Fruit fly (Drosophila melanogaster) whole organism, embryonic: ENCODE data around the gene CG3630.

Experiments
- CG10979 ChIP-seq: fragments of 200-800 bp; sonication (Bioruptor generic); optimal IDR thresholded peaks from 2 replicates; lab custom pipeline; 2018; ENCODE audit warnings: missing biosample characterization, mild to moderate bottlenecking, missing genetic modification characterization, moderate library complexity
- CG18599 ChIP-seq: fragments of 200-800 bp; sonication (Bioruptor generic); optimal IDR thresholded peaks from 3 replicates; lab custom pipeline; 2017; ENCODE audit warnings: missing biosample characterization, missing genetic modification characterization, mild to moderate bottlenecking, moderate library complexity, missing genetic modification reagents
- CG31365 ChIP-seq: fragments of 200-800 bp; sonication (Bioruptor generic); optimal IDR thresholded peaks from 2 replicates; lab custom pipeline; 2018; ENCODE audit warnings: missing biosample characterization, mild to moderate bottlenecking, missing genetic modification characterization
- CG3838 ChIP-seq: fragments of 200-800 bp; sonication (Bioruptor generic); optimal IDR thresholded peaks from 3 replicates; lab custom pipeline; 2016; ENCODE audit warnings: missing biosample characterization, missing genetic modification characterization
- CG8765 ChIP-seq: fragments of 200-800 bp; sonication (Bioruptor generic); IDR thresholded peaks from 2 replicates; pipeline ENCODE4 v1.3.6; 2022; ENCODE audit warnings: missing biosample characterization, missing genetic modification characterization
- Ets97D ChIP-seq: fragments of 200-800 bp; sonication (Bioruptor generic); optimal IDR thresholded peaks from 3 replicates; lab custom pipeline; 2016; ENCODE audit warnings: missing biosample characterization, missing genetic modification characterization
- H15 ChIP-seq: fragments of 200-800 bp; sonication (Bioruptor generic); IDR thresholded peaks from 3 replicates; pipeline ENCODE4 v1.3.6; 2022; ENCODE audit warnings: missing biosample characterization, missing genetic modification characterization
- Hmr ChIP-seq: fragments of 200-800 bp; sonication (Bioruptor generic); optimal IDR thresholded peaks from 3 replicates; lab custom pipeline; 2017; ENCODE audit warnings: mild to moderate bottlenecking, missing biosample characterization, missing genetic modification reagents, missing genetic modification characterization
- MBD-R2 ChIP-seq: fragments of 200-800 bp; sonication (Bioruptor generic); IDR thresholded peaks from 2 replicates; pipeline ENCODE4 v1.3.6; 2022; ENCODE audit warnings: missing biosample characterization, missing genetic modification characterization
- Optix ChIP-seq: fragments of 200-800 bp; sonication (Bioruptor generic); IDR thresholded peaks from 3 replicates; pipeline ENCODE4 v1.3.6; 2022; ENCODE audit warnings: missing biosample characterization, missing genetic modification characterization
- kni ChIP-seq: fragments of 200-800 bp; sonication (Bioruptor generic); optimal IDR thresholded peaks from 3 replicates; lab custom pipeline; 2017; ENCODE audit warnings: mild to moderate bottlenecking, missing biosample characterization, missing genetic modification reagents, missing genetic modification characterization

DNA sequence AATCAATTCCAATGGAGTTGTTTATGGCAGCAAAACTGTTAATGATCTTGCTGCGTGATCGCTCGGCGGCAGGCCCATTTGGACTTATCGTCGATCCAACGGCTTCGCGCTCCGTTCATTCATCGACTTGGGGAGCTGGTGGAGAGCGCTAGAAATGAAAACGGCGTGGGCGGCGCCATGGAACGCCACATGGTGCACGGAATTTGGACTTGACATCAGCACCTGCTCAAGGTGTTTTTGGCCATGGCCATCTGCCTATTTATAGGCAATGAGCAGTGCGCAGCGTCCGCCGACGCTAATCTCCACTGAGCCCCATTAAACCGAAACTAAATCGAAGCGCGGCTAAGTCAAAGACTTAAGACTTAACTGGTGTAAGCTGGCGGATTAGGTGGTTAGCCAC lies 56.5 kb downstream of the CG3630 start:
- no peak for TF ChIP-seq CG18599 (GFP tag; lab: Kevin White, UChicago)
- no peak for TF ChIP-seq MBD-R2
- no peak for TF ChIP-seq CG3838 (GFP tag; lab: Kevin White, UChicago)
- no peak for TF ChIP-seq Ets97D
- TF ChIP-seq CG8765 = no peak
- TF ChIP-seq CG31365 (tag; lab: Kevin White, UChicago) = no peak
- no peak for TF ChIP-seq Hmr (GFP tag; lab: Kevin White, UChicago)
- TF ChIP-seq CG10979 (tag; lab: Kevin White, UChicago) = no peak
- no peak for TF ChIP-seq kni (GFP tag; lab: Kevin White, UChicago)
- no peak for TF ChIP-seq H15 (GFP tag; lab: Robert Waterston, UW)
- no peak for TF ChIP-seq Optix
